Worm (Caenorhabditis elegans) whole organism, L3 larva: Measurements from ENCODE around the gene B0336.12.

Experiments
- R02D3.7 ChIP-seq: fragments of 150-350 bp; optimal IDR thresholded peaks from 2 replicates; lab custom pipeline; 2014; ENCODE audit warnings: missing biosample characterization, missing genetic modification characterization
- aly-2 ChIP-seq: fragments of 150-350 bp; optimal IDR thresholded peaks from 2 replicates; lab custom pipeline; 2014; ENCODE audit warnings: missing biosample characterization, missing genetic modification characterization
- ama-1 ChIP-seq: fragments of 150-350 bp; optimal IDR thresholded peaks from 2 replicates; lab custom pipeline; 2018
- ceh-16 ChIP-seq: sonication (generic microtip); optimal IDR thresholded peaks from 2 replicates; lab custom pipeline; 2017; ENCODE audit warnings: missing biosample characterization, missing genetic modification characterization
- ceh-28 ChIP-seq: fragments of 150-350 bp; optimal IDR thresholded peaks from 2 replicates; lab custom pipeline; 2014; ENCODE audit warnings: missing biosample characterization, missing genetic modification reagents, missing genetic modification characterization
- ceh-9 ChIP-seq: sonication (generic microtip); optimal IDR thresholded peaks from 2 replicates; lab custom pipeline; 2018; ENCODE audit warnings: missing biosample characterization, missing genetic modification characterization
- elt-1 ChIP-seq: fragments of 150-350 bp; optimal IDR thresholded peaks from 2 replicates; lab custom pipeline; 2014; ENCODE audit warnings: missing biosample characterization, missing genetic modification characterization
- elt-2 ChIP-seq: sonication (generic microtip); optimal IDR thresholded peaks from 2 replicates; lab custom pipeline; 2016; ENCODE audit warnings: missing genetic modification reagents, mild to moderate bottlenecking, missing genetic modification characterization, missing compliant biosample characterization
- elt-3 ChIP-seq, 3 experiments: fragments of 150-350 bp in 1 of 3; sonication (generic microtip) in 2 of 3; optimal IDR thresholded peaks; 2 replicates in 2 of 3; 4 replicates in 1 of 3; lab custom pipeline; 2014 to 2017; ENCODE audit warnings: missing biosample characterization in 3 of 3, missing genetic modification characterization in 3 of 3
- fkh-10 ChIP-seq: sonication (generic microtip); optimal IDR thresholded peaks from 2 replicates; lab custom pipeline; 2017; ENCODE audit warnings: missing biosample characterization, missing genetic modification reagents, missing genetic modification characterization
- fkh-2 ChIP-seq: fragments of 150-350 bp; optimal IDR thresholded peaks from 2 replicates; lab custom pipeline; 2014; ENCODE audit warnings: missing biosample characterization, missing genetic modification reagents, missing genetic modification characterization
- hmg-11 ChIP-seq: sonication (generic microtip); optimal IDR thresholded peaks from 2 replicates; lab custom pipeline; 2016; ENCODE audit warnings: missing genetic modification characterization, missing compliant biosample characterization
- jun-1 ChIP-seq: fragments of 150-350 bp; optimal IDR thresholded peaks from 2 replicates; lab custom pipeline; 2014; ENCODE audit warnings: missing biosample characterization, missing genetic modification reagents, missing genetic modification characterization
- lin-15B ChIP-seq: fragments of 150-350 bp; optimal IDR thresholded peaks from 2 replicates; lab custom pipeline; 2014; ENCODE audit warnings: missing biosample characterization, missing genetic modification characterization
- lin-39 ChIP-seq: fragments of 150-350 bp; optimal IDR thresholded peaks from 2 replicates; lab custom pipeline; 2018; ENCODE audit warnings: missing biosample characterization, missing genetic modification reagents, missing genetic modification characterization
- lsy-12 ChIP-seq: sonication (generic microtip); optimal IDR thresholded peaks from 2 replicates; lab custom pipeline; 2016; ENCODE audit warnings: mild to moderate bottlenecking, missing genetic modification characterization, missing compliant biosample characterization
- mdl-1 ChIP-seq: fragments of 150-350 bp; optimal IDR thresholded peaks from 2 replicates; lab custom pipeline; 2014; ENCODE audit warnings: missing biosample characterization, missing genetic modification characterization
- mml-1 ChIP-seq: fragments of 150-350 bp; sonication (generic microtip); optimal IDR thresholded peaks from 3 replicates; lab custom pipeline; 2014; ENCODE audit warnings: missing biosample characterization, missing genetic modification characterization
- nfya-1 ChIP-seq: sonication (generic microtip); optimal IDR thresholded peaks from 2 replicates; lab custom pipeline; 2017; ENCODE audit warnings: missing genetic modification characterization, mild to moderate bottlenecking, missing compliant biosample characterization, antibody characterized with exemption, moderate library complexity; ENCODE audit not compliant: insufficient read depth
- nhr-11 ChIP-seq: fragments of 150-350 bp; optimal IDR thresholded peaks from 2 replicates; lab custom pipeline; 2014; ENCODE audit warnings: missing biosample characterization, missing genetic modification characterization
- nhr-23 ChIP-seq: fragments of 150-350 bp; optimal IDR thresholded peaks from 2 replicates; lab custom pipeline; 2014; ENCODE audit warnings: missing biosample characterization, missing genetic modification reagents, missing genetic modification characterization
- nhr-28 ChIP-seq: fragments of 150-350 bp; optimal IDR thresholded peaks from 2 replicates; lab custom pipeline; 2014; ENCODE audit warnings: missing biosample characterization, missing genetic modification characterization
- nhr-43 ChIP-seq: sonication (generic microtip); optimal IDR thresholded peaks from 2 replicates; lab custom pipeline; 2016; ENCODE audit warnings: mild to moderate bottlenecking, missing genetic modification characterization, missing compliant biosample characterization; ENCODE audit not compliant: poor library complexity, severe bottlenecking
- nhr-76 ChIP-seq: fragments of 150-350 bp; sonication (generic microtip); optimal IDR thresholded peaks from 5 replicates; lab custom pipeline; 2014; ENCODE audit warnings: missing biosample characterization, missing genetic modification characterization
- nhr-77 ChIP-seq: fragments of 150-350 bp; optimal IDR thresholded peaks from 2 replicates; lab custom pipeline; 2014; ENCODE audit warnings: missing biosample characterization, missing genetic modification characterization
- pha-4 ChIP-seq: fragments of 150-350 bp; optimal IDR thresholded peaks from 2 replicates; lab custom pipeline; 2014; ENCODE audit warnings: missing biosample characterization, missing genetic modification reagents, missing genetic modification characterization
- pqm-1 ChIP-seq: fragments of 150-350 bp; optimal IDR thresholded peaks from 2 replicates; lab custom pipeline; 2017; ENCODE audit warnings: missing biosample characterization, missing genetic modification characterization, inconsistent platforms
- sea-2 ChIP-seq: fragments of 150-350 bp; sonication (generic microtip); optimal IDR thresholded peaks from 4 replicates; lab custom pipeline; 2014; ENCODE audit warnings: missing biosample characterization, missing genetic modification reagents, missing genetic modification characterization
- snpc-4 ChIP-seq: fragments of 150-350 bp; optimal IDR thresholded peaks from 2 replicates; lab custom pipeline; 2014; ENCODE audit warnings: missing biosample characterization, missing genetic modification characterization
- unc-39 ChIP-seq: sonication (generic microtip); optimal IDR thresholded peaks from 4 replicates; lab custom pipeline; 2017; ENCODE audit warnings: missing biosample characterization, missing genetic modification characterization
- unc-62 ChIP-seq: fragments of 150-350 bp; sonication (generic microtip); optimal IDR thresholded peaks from 4 replicates; lab custom pipeline; 2014; ENCODE audit warnings: missing biosample characterization, missing genetic modification reagents, missing genetic modification characterization
- zag-1 ChIP-seq: fragments of 150-350 bp; optimal IDR thresholded peaks from 2 replicates; lab custom pipeline; 2014; ENCODE audit warnings: missing biosample characterization, missing genetic modification characterization
- ztf-4 ChIP-seq: fragments of 150-350 bp; optimal IDR thresholded peaks from 2 replicates; lab custom pipeline; 2014; ENCODE audit warnings: missing biosample characterization, missing genetic modification characterization

B0336.12 gene

ce11 chrIII:5697266-5697665 lies 12.7 kb downstream of the B0336.12 start, which contains the start of gene B0336.7:
Gene B0336.7 (minus strand): TSS chrIII:5697366.
- no peak for TF ChIP-seq ceh-9
- no peak for TF ChIP-seq ceh-28

ce11 chrIII:5693736-5694135 lies 16.2 kb downstream of the B0336.12 start, which contains the start of gene B0336.13:
Gene B0336.13 (plus strand): TSS chrIII:5694036.
- TF ChIP-seq nhr-76 (tag; lab: Kevin White, UChicago) (no peak), unc-62 (GFP tag; lab: Kevin White, UChicago) (no peak), elt-1 (tag; lab: Kevin White, UChicago) (no peak), fkh-10 (GFP tag; lab: Kevin White, UChicago) (no peak), R02D3.7 (no peak), aly-2 (tag; lab: Kevin White, UChicago) (no peak), sea-2 (no peak), ama-1 (lab: Kevin White, UChicago) (no peak), zag-1 (no peak), mdl-1 (tag; lab: Kevin White, UChicago) (no peak), elt-3 (tag; optimal IDR thresholded peaks at IDR 0.05; lab: Kevin White, UChicago) (no peak), lin-15B (no peak)
- TF ChIP-seq, all 47 proteins: peak for 0

ce11 chrIII:5692690-5693089 lies 17.3 kb downstream of the B0336.12 start, which contains the start of the genes abi-1 and arle-14:
Gene abi-1 (minus strand): TSS chrIII:5692740.
Gene arle-14 (plus strand): TSS chrIII:5692906.
- TF ChIP-seq ceh-9: no peak
- TF ChIP-seq lin-39 (tag; lab: Kevin White, UChicago): no peak
- TF ChIP-seq pha-4: peak; percentile 39
- TF ChIP-seq R02D3.7: peak; percentile 15
- peak; percentile 17 for TF ChIP-seq hmg-11 (tag; lab: Kevin White, UChicago)
- TF ChIP-seq aly-2 (tag; lab: Kevin White, UChicago): no peak
- TF ChIP-seq nhr-28 (tag; lab: Kevin White, UChicago): no peak
- TF ChIP-seq nfya-1: peak; percentile 35
- no peak for TF ChIP-seq snpc-4 (tag; lab: Kevin White, UChicago)
- TF ChIP-seq, all 47 proteins: peak for 4

ce11 chrIII:5691826-5692225 lies 18.1 kb downstream of the B0336.12 start:
- TF ChIP-seq elt-2 (tag; lab: Kevin White, UChicago): no peak
- TF ChIP-seq nhr-11 (tag; lab: Kevin White, UChicago): no peak
- TF ChIP-seq nhr-43 (tag; lab: Kevin White, UChicago): no peak

- TF ChIP-seq ztf-4 (no peak), snpc-4 (tag; lab: Kevin White, UChicago) (peak; percentile 39), pha-4 (peak; percentile 98), fkh-2 (no peak), fkh-10 (GFP tag; lab: Kevin White, UChicago) (no peak), hmg-11 (tag; lab: Kevin White, UChicago) (peak; percentile 65), mml-1 (tag; lab: Kevin White, UChicago) (no peak), nfya-1 (peak; percentile 71), lin-39 (tag; lab: Kevin White, UChicago) (peak; percentile 38), nhr-43 (tag; lab: Kevin White, UChicago) (no peak), zag-1 (no peak), jun-1 (no peak), nhr-23 (tag; lab: Kevin White, UChicago) (no peak), pqm-1 (tag; lab: Kevin White, UChicago) (peak; percentile 25), unc-39 (tag; lab: Kevin White, UChicago) (no peak), ceh-16 (tag; lab: Kevin White, UChicago) (no peak), nhr-77 (tag; lab: Kevin White, UChicago) (no peak), elt-2 (tag; lab: Kevin White, UChicago) (peak; percentile 30)
Measured at ce11 chrIII:5688246-5688645, 21.7 kb downstream of the B0336.12 start.

- TF ChIP-seq nhr-28 (tag; lab: Kevin White, UChicago): no peak
- TF ChIP-seq ceh-28: no peak
- no peak for TF ChIP-seq nhr-76 (tag; lab: Kevin White, UChicago)
- TF ChIP-seq fkh-10 (GFP tag; lab: Kevin White, UChicago): no peak
- no peak for TF ChIP-seq jun-1
- TF ChIP-seq snpc-4 (tag; lab: Kevin White, UChicago): no peak
- TF ChIP-seq lsy-12 (tag; lab: Kevin White, UChicago): no peak
Measured at ce11 chrIII:5683998-5684397, 25.9 kb downstream of the B0336.12 start, which contains the start of gene rcan-1. Gene rcan-1 (minus strand): TSS chrIII:5684098.
